Fruit fly (Drosophila melanogaster) whole organism, embryonic: ENCODE results near the gene CG43229.

Source experiments
- Antp ChIP-seq: fragments of 200-800 bp; sonication (Bioruptor generic); optimal IDR thresholded peaks from 3 replicates; lab custom pipeline; 2016; ENCODE audit warnings: missing biosample characterization, missing genetic modification characterization
- Atf3 ChIP-seq: fragments of 200-800 bp; sonication (Bioruptor generic); optimal IDR thresholded peaks from 3 replicates; lab custom pipeline; 2016; ENCODE audit warnings: missing biosample characterization, missing genetic modification characterization
- BEAF-32 ChIP-seq: fragments of 200-800 bp; sonication (Bioruptor generic); optimal IDR thresholded peaks from 3 replicates; lab custom pipeline; 2017; ENCODE audit warnings: missing biosample characterization, missing genetic modification characterization, mild to moderate bottlenecking, moderate library complexity, missing genetic modification reagents
- C15 ChIP-seq: fragments of 200-800 bp; sonication (Bioruptor generic); IDR thresholded peaks from 3 replicates; pipeline ENCODE4 v1.3.6; 2022; ENCODE audit warnings: missing biosample characterization, missing genetic modification characterization
- CG10462 ChIP-seq: fragments of 200-800 bp; sonication (Bioruptor generic); optimal IDR thresholded peaks from 2 replicates; lab custom pipeline; 2016; ENCODE audit warnings: missing biosample characterization, missing genetic modification characterization
- CG10543 ChIP-seq: fragments of 200-800 bp; sonication (Bioruptor generic); optimal IDR thresholded peaks from 3 replicates; lab custom pipeline; 2017; ENCODE audit warnings: missing biosample characterization, mild to moderate bottlenecking, missing genetic modification characterization, moderate library complexity
- CG10654 ChIP-seq: fragments of 200-800 bp; sonication (Bioruptor generic); optimal IDR thresholded peaks from 2 replicates; lab custom pipeline; 2016; ENCODE audit warnings: missing biosample characterization, missing genetic modification characterization
- CG11093 ChIP-seq: fragments of 200-800 bp; sonication (Bioruptor generic); IDR thresholded peaks from 3 replicates; pipeline ENCODE4 v1.3.6; 2022; ENCODE audit warnings: missing biosample characterization, missing genetic modification characterization
- CG13424 ChIP-seq: fragments of 200-800 bp; sonication (Bioruptor generic); optimal IDR thresholded peaks from 2 replicates; lab custom pipeline; 2019; ENCODE audit warnings: missing biosample characterization, mild to moderate bottlenecking, missing genetic modification characterization, moderate library complexity
- CG14014 ChIP-seq: fragments of 200-800 bp; sonication (Bioruptor generic); IDR thresholded peaks from 2 replicates; pipeline ENCODE4 v1.3.6; 2022; ENCODE audit warnings: missing biosample characterization, missing genetic modification characterization
- CG16779 ChIP-seq: fragments of 200-800 bp; sonication (Bioruptor generic); IDR thresholded peaks from 2 replicates; pipeline ENCODE4 v1.3.6; 2022; ENCODE audit warnings: missing biosample characterization, missing genetic modification characterization
- CG17802 ChIP-seq: fragments of 200-800 bp; sonication (Bioruptor generic); optimal IDR thresholded peaks from 2 replicates; lab custom pipeline; 2018; ENCODE audit warnings: missing biosample characterization, mild to moderate bottlenecking, missing genetic modification characterization, moderate library complexity
- CG17829 ChIP-seq: fragments of 200-800 bp; optimal IDR thresholded peaks from 2 replicates; lab custom pipeline; 2019; ENCODE audit warnings: missing biosample characterization, mild to moderate bottlenecking, missing genetic modification characterization, moderate library complexity
- CG18476 ChIP-seq: fragments of 200-800 bp; sonication (Bioruptor generic); optimal IDR thresholded peaks from 2 replicates; lab custom pipeline; 2016; ENCODE audit warnings: missing biosample characterization, mild to moderate bottlenecking, missing genetic modification characterization
- CG18764 ChIP-seq: fragments of 200-800 bp; sonication (Bioruptor generic); optimal IDR thresholded peaks from 3 replicates; lab custom pipeline; 2016; ENCODE audit warnings: missing biosample characterization, missing genetic modification characterization
- CG2116 ChIP-seq: fragments of 200-800 bp; sonication (Bioruptor generic); optimal IDR thresholded peaks from 3 replicates; lab custom pipeline; 2018; ENCODE audit warnings: missing biosample characterization, mild to moderate bottlenecking, missing genetic modification characterization
- CG30020 ChIP-seq: fragments of 200-800 bp; optimal IDR thresholded peaks from 2 replicates; lab custom pipeline; 2019; ENCODE audit warnings: missing biosample characterization, mild to moderate bottlenecking, missing genetic modification characterization, moderate library complexity
- CG34224 ChIP-seq: fragments of 200-800 bp; sonication (Bioruptor generic); IDR thresholded peaks from 3 replicates; pipeline ENCODE4 v1.3.6; 2022; ENCODE audit warnings: missing biosample characterization, missing genetic modification characterization; ENCODE audit not compliant: partially characterized antibody
- CG4282 ChIP-seq: fragments of 200-800 bp; sonication (Bioruptor generic); optimal IDR thresholded peaks from 2 replicates; lab custom pipeline; 2016; ENCODE audit warnings: missing biosample characterization, missing genetic modification characterization
- CG4424 ChIP-seq: fragments of 200-800 bp; sonication (Bioruptor generic); optimal IDR thresholded peaks from 3 replicates; lab custom pipeline; 2016; ENCODE audit warnings: missing biosample characterization, missing genetic modification characterization
- CG6654 ChIP-seq: fragments of 200-800 bp; sonication (Bioruptor generic); optimal IDR thresholded peaks from 2 replicates; lab custom pipeline; 2017; ENCODE audit warnings: missing biosample characterization, mild to moderate bottlenecking, missing genetic modification characterization
- CG7928 ChIP-seq: fragments of 200-800 bp; sonication (Bioruptor generic); optimal IDR thresholded peaks from 2 replicates; lab custom pipeline; 2017; ENCODE audit warnings: missing biosample characterization, mild to moderate bottlenecking, missing genetic modification characterization
- CG7963 ChIP-seq: fragments of 200-800 bp; sonication (Bioruptor generic); IDR thresholded peaks from 3 replicates; pipeline ENCODE4 v1.3.6; 2022; ENCODE audit warnings: missing biosample characterization, missing genetic modification characterization; ENCODE audit not compliant: partially characterized antibody
- CG8944 ChIP-seq: fragments of 200-800 bp; sonication (Bioruptor generic); optimal IDR thresholded peaks from 3 replicates; lab custom pipeline; 2016; ENCODE audit warnings: missing biosample characterization, missing genetic modification characterization
- CG9932 ChIP-seq: fragments of 200-800 bp; sonication (Bioruptor generic); IDR thresholded peaks from 2 replicates; pipeline ENCODE4 v1.3.6; 2022; ENCODE audit warnings: missing biosample characterization, missing genetic modification characterization
- D19A ChIP-seq: fragments of 200-800 bp; optimal IDR thresholded peaks from 3 replicates; lab custom pipeline; 2019; ENCODE audit warnings: missing biosample characterization, mild to moderate bottlenecking, missing genetic modification characterization, moderate library complexity
- Dad ChIP-seq: fragments of 200-800 bp; sonication (Bioruptor generic); optimal IDR thresholded peaks from 3 replicates; lab custom pipeline; 2016; ENCODE audit warnings: missing biosample characterization, missing genetic modification characterization
- Ets65A ChIP-seq: fragments of 200-800 bp; sonication (Bioruptor generic); peaks from one replicate; lab custom pipeline; 2016; ENCODE audit warnings: missing biosample characterization, missing genetic modification characterization
- Fer3 ChIP-seq: fragments of 200-800 bp; sonication (Bioruptor generic); optimal IDR thresholded peaks from 2 replicates; lab custom pipeline; 2018; ENCODE audit warnings: missing biosample characterization, mild to moderate bottlenecking, missing genetic modification characterization, moderate library complexity
- Gsc ChIP-seq: fragments of 200-800 bp; sonication (Bioruptor generic); IDR thresholded peaks from 2 replicates; pipeline ENCODE4 v1.3.6; 2022; ENCODE audit warnings: missing biosample characterization, missing genetic modification characterization
- Lhr ChIP-seq: fragments of 200-800 bp; sonication (Bioruptor generic); optimal IDR thresholded peaks from 3 replicates; lab custom pipeline; 2017; ENCODE audit warnings: mild to moderate bottlenecking, missing biosample characterization, missing genetic modification reagents, missing genetic modification characterization
- MESR4 ChIP-seq: fragments of 200-800 bp; sonication (Bioruptor generic); optimal IDR thresholded peaks from 2 replicates; lab custom pipeline; 2018; ENCODE audit warnings: missing biosample characterization, mild to moderate bottlenecking, missing genetic modification characterization, moderate library complexity
- NC2β ChIP-seq: fragments of 200-800 bp; sonication (Bioruptor generic); optimal IDR thresholded peaks from 2 replicates; lab custom pipeline; 2016; ENCODE audit warnings: missing biosample characterization, missing genetic modification characterization
- Oaz ChIP-seq: fragments of 200-800 bp; sonication (Bioruptor generic); IDR thresholded peaks from 2 replicates; pipeline ENCODE4 v1.3.6; 2022; ENCODE audit warnings: missing biosample characterization, missing genetic modification characterization
- Sox102F ChIP-seq: fragments of 200-800 bp; sonication (Bioruptor generic); optimal IDR thresholded peaks from 2 replicates; lab custom pipeline; 2018; ENCODE audit warnings: missing biosample characterization, mild to moderate bottlenecking, missing genetic modification characterization, moderate library complexity
- TFAM ChIP-seq: fragments of 200-800 bp; sonication (Bioruptor generic); optimal IDR thresholded peaks from 2 replicates; lab custom pipeline; 2017; ENCODE audit warnings: missing biosample characterization, missing genetic modification characterization, inconsistent platforms
- bbx ChIP-seq: fragments of 200-800 bp; sonication (Bioruptor generic); IDR thresholded peaks from 2 replicates; pipeline ENCODE4 v1.3.6; 2022; ENCODE audit warnings: missing biosample characterization, missing genetic modification characterization; ENCODE audit not compliant: partially characterized antibody
- btn ChIP-seq: fragments of 200-800 bp; sonication (Bioruptor generic); optimal IDR thresholded peaks from 2 replicates; lab custom pipeline; 2016; ENCODE audit warnings: missing biosample characterization, missing genetic modification characterization
- crol ChIP-seq: fragments of 200-800 bp; sonication (Bioruptor generic); IDR thresholded peaks from 2 replicates; pipeline ENCODE4 v1.3.6; 2022; ENCODE audit warnings: missing biosample characterization, missing genetic modification characterization
- gfzf ChIP-seq: fragments of 200-800 bp; sonication (Bioruptor generic); optimal IDR thresholded peaks from 2 replicates; lab custom pipeline; 2016; ENCODE audit warnings: missing biosample characterization, mild to moderate bottlenecking, missing genetic modification characterization, moderate library complexity
- gt ChIP-seq: fragments of 200-800 bp; sonication (Bioruptor generic); IDR thresholded peaks from 2 replicates; pipeline ENCODE4 v1.3.6; 2022; ENCODE audit warnings: missing biosample characterization, missing genetic modification characterization
- hth ChIP-seq: fragments of >200 bp; optimal IDR thresholded peaks from 2 replicates; lab custom pipeline; 2017; ENCODE audit warnings: inconsistent platforms
- kay ChIP-seq: fragments of 200-800 bp; sonication (Bioruptor generic); optimal IDR thresholded peaks from 2 replicates; lab custom pipeline; 2016; ENCODE audit warnings: missing biosample characterization, missing genetic modification characterization
- knrl ChIP-seq: fragments of 200-800 bp; sonication (Bioruptor generic); IDR thresholded peaks from 3 replicates; pipeline ENCODE4 v1.3.6; 2022; ENCODE audit warnings: missing biosample characterization, missing genetic modification characterization; ENCODE audit not compliant: partially characterized antibody
- lmd ChIP-seq: fragments of 200-800 bp; sonication (Bioruptor generic); IDR thresholded peaks from 2 replicates; pipeline ENCODE4 v1.3.6; 2022; ENCODE audit warnings: missing biosample characterization, missing genetic modification characterization
- pfk ChIP-seq: fragments of 200-800 bp; sonication (Bioruptor generic); optimal IDR thresholded peaks from 2 replicates; lab custom pipeline; 2018; ENCODE audit warnings: missing biosample characterization, mild to moderate bottlenecking, missing genetic modification characterization, moderate library complexity
- psq ChIP-seq: fragments of 200-800 bp; sonication (Bioruptor generic); optimal IDR thresholded peaks from 2 replicates; lab custom pipeline; 2017; ENCODE audit warnings: missing biosample characterization, missing genetic modification characterization
- run ChIP-seq: fragments of 200-800 bp; sonication (Bioruptor generic); optimal IDR thresholded peaks from 3 replicates; lab custom pipeline; 2018; ENCODE audit warnings: missing biosample characterization, mild to moderate bottlenecking, missing genetic modification characterization
- sim ChIP-seq: fragments of 200-800 bp; sonication (Bioruptor generic); IDR thresholded peaks from 2 replicates; pipeline ENCODE4 v1.3.6; 2022; ENCODE audit warnings: missing biosample characterization, missing genetic modification characterization
- tap ChIP-seq: fragments of 200-800 bp; optimal IDR thresholded peaks from 3 replicates; lab custom pipeline; 2019; ENCODE audit warnings: missing biosample characterization, mild to moderate bottlenecking, missing genetic modification characterization, moderate library complexity
- usp ChIP-seq: fragments of >200 bp; optimal IDR thresholded peaks from 2 replicates; lab custom pipeline; 2017; ENCODE audit warnings: missing biosample characterization, missing genetic modification characterization

Gene CG43229

dm6 chrX:18092810-18093222, 45.5 kb upstream of the CG43229 start, which contains the start of gene RhoGAP16F (continued):
- TF ChIP-seq pfk (GFP tag; lab: Kevin White, UChicago) (no peak), CG7928 (GFP tag; lab: Kevin White, UChicago) (peak; percentile 36), lmd (peak; percentile 85), psq (GFP tag; lab: Kevin White, UChicago) (peak; percentile 64), kay (GFP tag; lab: Kevin White, UChicago) (peak; percentile 75), gt (GFP tag; lab: Robert Waterston, UW) (no peak; the same call in 1 of the 2 replicates), sim (peak; percentile 25; the same call in 1 of the 2 replicates), BEAF-32 (peak; percentile 23), CG17802 (tag; lab: Kevin White, UChicago) (peak; percentile 51), CG6654 (GFP tag; lab: Kevin White, UChicago) (peak; percentile 38), CG34224 (no peak), CG17829 (tag; lab: Kevin White, UChicago) (peak; percentile 86), usp (GFP tag; lab: Kevin White, UChicago) (no peak), CG16779 (GFP tag; lab: Robert Waterston, UW) (0 out of 2 replicates have a peak, but pooled peaks have one; percentile 24), CG10543 (GFP tag; lab: Kevin White, UChicago) (peak; percentile 84), CG10654 (GFP tag; lab: Kevin White, UChicago) (peak; percentile 87), CG9932 (peak; percentile 90), tap (tag; lab: Kevin White, UChicago) (peak; percentile 76), bbx (GFP tag; lab: Robert Waterston, UW) (no peak), Dad (GFP tag; lab: Kevin White, UChicago) (peak; percentile 74), CG8944 (GFP tag; lab: Kevin White, UChicago) (peak; percentile 67), NC2β (GFP tag; lab: Kevin White, UChicago) (peak; percentile 63), CG4282 (GFP tag; lab: Kevin White, UChicago) (peak; percentile 16), crol (GFP tag; lab: Robert Waterston, UW) (peak; percentile 29; the same call in 1 of the 2 replicates), TFAM (GFP tag; lab: Kevin White, UChicago) (no peak), Ets65A (GFP tag; lab: Kevin White, UChicago) (peak; percentile 97), run (tag; lab: Kevin White, UChicago) (peak; percentile 40), CG2116 (GFP tag; lab: Kevin White, UChicago) (peak; percentile 60), hth (lab: Kevin White, UChicago) (no peak), Sox102F (GFP tag; lab: Kevin White, UChicago) (peak; percentile 83), CG11093 (GFP tag; lab: Robert Waterston, UW) (peak; percentile 83), knrl (GFP tag; lab: Robert Waterston, UW) (peak; percentile 7; the same call in 1 of the 3 replicates), Lhr (GFP tag; lab: Kevin White, UChicago) (peak; percentile 33), CG18764 (GFP tag; lab: Kevin White, UChicago) (peak; percentile 72), CG7963 (GFP tag; lab: Robert Waterston, UW) (no peak), CG4424 (GFP tag; lab: Kevin White, UChicago) (peak; percentile 90), Atf3 (GFP tag; lab: Kevin White, UChicago) (peak; percentile 80), Gsc (GFP tag; lab: Robert Waterston, UW) (peak; percentile 66), Fer3 (tag; lab: Kevin White, UChicago) (peak; percentile 84), btn (GFP tag; lab: Kevin White, UChicago) (no peak), CG18476 (GFP tag; lab: Kevin White, UChicago) (peak; percentile 69), Oaz (GFP tag; lab: Robert Waterston, UW) (peak; percentile 71; the same call in 1 of the 2 replicates), Antp (peak; percentile 63), D19A (tag; lab: Kevin White, UChicago) (peak; percentile 94), MESR4 (GFP tag; lab: Kevin White, UChicago) (peak; percentile 3), CG30020 (tag; lab: Kevin White, UChicago) (peak; percentile 49), C15 (GFP tag; lab: Robert Waterston, UW) (no peak), CG13424 (tag; lab: Kevin White, UChicago) (peak; percentile 83), CG10462 (GFP tag; lab: Kevin White, UChicago) (peak; percentile 79), CG14014 (GFP tag; lab: Robert Waterston, UW) (peak; percentile 81), gfzf (peak; percentile 5)
